Fruit fly (Drosophila melanogaster) whole organism, embryonic: ENCODE results near the gene CG3349.

Experiments used
- CG10979 ChIP-seq: fragments of 200-800 bp; sonication (Bioruptor generic); optimal IDR thresholded peaks from 2 replicates; lab custom pipeline; 2018; ENCODE audit warnings: missing biosample characterization, mild to moderate bottlenecking, missing genetic modification characterization, moderate library complexity
- CG12391 ChIP-seq: fragments of 200-800 bp; sonication (Bioruptor generic); optimal IDR thresholded peaks from 3 replicates; lab custom pipeline; 2018; ENCODE audit warnings: missing biosample characterization, mild to moderate bottlenecking, missing genetic modification characterization, moderate library complexity
- CG13624 ChIP-seq: fragments of 200-800 bp; sonication (Bioruptor generic); optimal IDR thresholded peaks from 2 replicates; lab custom pipeline; 2016; ENCODE audit warnings: missing biosample characterization, missing genetic modification characterization
- CG15479 ChIP-seq: fragments of 200-800 bp; sonication (Bioruptor generic); optimal IDR thresholded peaks from 3 replicates; lab custom pipeline; 2019; ENCODE audit warnings: missing biosample characterization, mild to moderate bottlenecking, missing genetic modification characterization, moderate library complexity
- CG15696 ChIP-seq: fragments of 200-800 bp; sonication (Bioruptor generic); optimal IDR thresholded peaks from 2 replicates; lab custom pipeline; 2019; ENCODE audit warnings: missing biosample characterization, mild to moderate bottlenecking, missing genetic modification characterization, moderate library complexity
- CG17829 ChIP-seq: fragments of 200-800 bp; optimal IDR thresholded peaks from 2 replicates; lab custom pipeline; 2019; ENCODE audit warnings: missing biosample characterization, mild to moderate bottlenecking, missing genetic modification characterization, moderate library complexity
- CG1792 ChIP-seq: fragments of 200-800 bp; sonication (Bioruptor generic); optimal IDR thresholded peaks from 2 replicates; lab custom pipeline; 2016; ENCODE audit warnings: missing biosample characterization, missing genetic modification characterization
- CG18262 ChIP-seq: fragments of 200-800 bp; optimal IDR thresholded peaks from 3 replicates; lab custom pipeline; 2019; ENCODE audit warnings: missing biosample characterization, mild to moderate bottlenecking, missing genetic modification characterization, moderate library complexity
- CG18764 ChIP-seq: fragments of 200-800 bp; sonication (Bioruptor generic); optimal IDR thresholded peaks from 3 replicates; lab custom pipeline; 2016; ENCODE audit warnings: missing biosample characterization, missing genetic modification characterization
- CG30020 ChIP-seq: fragments of 200-800 bp; optimal IDR thresholded peaks from 2 replicates; lab custom pipeline; 2019; ENCODE audit warnings: missing biosample characterization, mild to moderate bottlenecking, missing genetic modification characterization, moderate library complexity
- CG3163 ChIP-seq: fragments of 200-800 bp; sonication (Bioruptor generic); optimal IDR thresholded peaks from 3 replicates; lab custom pipeline; 2016; ENCODE audit warnings: missing biosample characterization, missing genetic modification characterization
- CG6813 ChIP-seq: fragments of 200-800 bp; sonication (Bioruptor generic); optimal IDR thresholded peaks from 2 replicates; lab custom pipeline; 2017; ENCODE audit warnings: missing biosample characterization, missing genetic modification characterization, mild to moderate bottlenecking, moderate library complexity, missing genetic modification reagents
- CG7556 ChIP-seq: fragments of 200-800 bp; sonication (Bioruptor generic); optimal IDR thresholded peaks from 2 replicates; lab custom pipeline; 2017; ENCODE audit warnings: missing biosample characterization, mild to moderate bottlenecking, missing genetic modification characterization
- CG8765 ChIP-seq: fragments of 200-800 bp; sonication (Bioruptor generic); IDR thresholded peaks from 2 replicates; pipeline ENCODE4 v1.3.6; 2022; ENCODE audit warnings: missing biosample characterization, missing genetic modification characterization
- CG8924 ChIP-seq: fragments of 200-800 bp; optimal IDR thresholded peaks from 3 replicates; lab custom pipeline; 2019; ENCODE audit warnings: missing biosample characterization, mild to moderate bottlenecking, missing genetic modification characterization, moderate library complexity
- CG9727 ChIP-seq: fragments of 200-800 bp; sonication (Bioruptor generic); optimal IDR thresholded peaks from 3 replicates; lab custom pipeline; 2017; ENCODE audit warnings: missing biosample characterization, mild to moderate bottlenecking, missing genetic modification characterization
- CTCF ChIP-seq: fragments of 200-800 bp; sonication (Bioruptor generic); optimal IDR thresholded peaks from 2 replicates; lab custom pipeline; 2017; ENCODE audit warnings: missing biosample characterization, mild to moderate bottlenecking, missing genetic modification characterization, moderate library complexity
- Chrac-16 ChIP-seq: fragments of 200-800 bp; sonication (Bioruptor generic); optimal IDR thresholded peaks from 3 replicates; lab custom pipeline; 2016; ENCODE audit warnings: missing biosample characterization, missing genetic modification characterization
- Elba2 ChIP-seq: fragments of 200-800 bp; sonication (Bioruptor generic); optimal IDR thresholded peaks from 3 replicates; lab custom pipeline; 2016; ENCODE audit warnings: missing biosample characterization, missing genetic modification characterization
- HLH4C ChIP-seq: fragments of 200-800 bp; sonication (Bioruptor generic); IDR thresholded peaks from 3 replicates; pipeline ENCODE4 v1.3.6; 2022; ENCODE audit warnings: missing biosample characterization, missing genetic modification characterization; ENCODE audit not compliant: partially characterized antibody
- Kr ChIP-seq: fragments of 200-800 bp; sonication (Bioruptor generic); optimal IDR thresholded peaks from 2 replicates; lab custom pipeline; 2017; ENCODE audit warnings: missing biosample characterization, mild to moderate bottlenecking, missing genetic modification characterization
- Nf-YC ChIP-seq: fragments of 200-800 bp; optimal IDR thresholded peaks from 3 replicates; lab custom pipeline; 2019; ENCODE audit warnings: missing biosample characterization, mild to moderate bottlenecking, missing genetic modification characterization, moderate library complexity
- PHDP ChIP-seq: fragments of 200-800 bp; sonication (Bioruptor generic); optimal IDR thresholded peaks from 3 replicates; lab custom pipeline; 2018; ENCODE audit warnings: missing biosample characterization, mild to moderate bottlenecking, missing genetic modification characterization, moderate library complexity
- Spps ChIP-seq: fragments of 200-800 bp; sonication (Bioruptor generic); optimal IDR thresholded peaks from 2 replicates; lab custom pipeline; 2018; ENCODE audit warnings: missing biosample characterization, mild to moderate bottlenecking, missing genetic modification characterization
- Xrp1 ChIP-seq: fragments of 200-800 bp; sonication (Bioruptor generic); IDR thresholded peaks from 2 replicates; pipeline ENCODE4 v1.3.6; 2022; ENCODE audit warnings: missing biosample characterization, missing genetic modification characterization
- ap ChIP-seq: fragments of 200-800 bp; sonication (Bioruptor generic); IDR thresholded peaks from 2 replicates; pipeline ENCODE4 v1.3.6; 2022; ENCODE audit warnings: missing biosample characterization, missing genetic modification characterization
- chif ChIP-seq, 2 experiments: fragments of 200-800 bp; sonication (Bioruptor generic); optimal IDR thresholded peaks; 3 replicates each; lab custom pipeline; 2016; ENCODE audit warnings: missing biosample characterization in 2 of 2, missing genetic modification characterization in 2 of 2
- chn ChIP-seq: fragments of 200-800 bp; sonication (Bioruptor generic); optimal IDR thresholded peaks from 2 replicates; lab custom pipeline; 2016; ENCODE audit warnings: missing biosample characterization, missing genetic modification characterization
- ci ChIP-seq: fragments of 200-800 bp; sonication (Bioruptor generic); IDR thresholded peaks from 3 replicates; pipeline ENCODE4 v1.3.6; 2022; ENCODE audit warnings: missing biosample characterization, missing genetic modification characterization
- dmrt11E ChIP-seq: fragments of 200-800 bp; sonication (Bioruptor generic); optimal IDR thresholded peaks from 3 replicates; lab custom pipeline; 2018; ENCODE audit warnings: missing biosample characterization, mild to moderate bottlenecking, missing genetic modification characterization, moderate library complexity
- fru ChIP-seq: fragments of >200 bp; optimal IDR thresholded peaks from 2 replicates; lab custom pipeline; 2017
- hth ChIP-seq: fragments of >200 bp; optimal IDR thresholded peaks from 2 replicates; lab custom pipeline; 2017; ENCODE audit warnings: inconsistent platforms
- kni ChIP-seq: fragments of 200-800 bp; sonication (Bioruptor generic); optimal IDR thresholded peaks from 3 replicates; lab custom pipeline; 2017; ENCODE audit warnings: mild to moderate bottlenecking, missing biosample characterization, missing genetic modification reagents, missing genetic modification characterization
- lilli ChIP-seq: fragments of 200-800 bp; sonication (Bioruptor generic); optimal IDR thresholded peaks from 3 replicates; lab custom pipeline; 2016; ENCODE audit warnings: missing biosample characterization, missing genetic modification characterization
- lov ChIP-seq, 2 experiments: fragments of 200-800 bp in 1 of 2; fragments of >200 bp in 1 of 2; sonication (Bioruptor generic) in 1 of 2; IDR thresholded peaks in 1 of 2; optimal IDR thresholded peaks in 1 of 2; 2 replicates in 1 of 2; 3 replicates in 1 of 2; pipeline versions ENCODE4 v1.3.6 to Lab custom; 2017 to 2022; ENCODE audit warnings: missing biosample characterization in 1 of 2, missing genetic modification characterization in 1 of 2
- nerfin-1 ChIP-seq: fragments of 200-800 bp; sonication (Bioruptor generic); optimal IDR thresholded peaks from 3 replicates; lab custom pipeline; 2019; ENCODE audit warnings: missing biosample characterization, mild to moderate bottlenecking, missing genetic modification characterization, moderate library complexity
- odd ChIP-seq: fragments of 200-800 bp; sonication (Bioruptor generic); optimal IDR thresholded peaks from 2 replicates; lab custom pipeline; 2017; ENCODE audit warnings: missing biosample characterization, mild to moderate bottlenecking, missing genetic modification characterization
- prd ChIP-seq, 3 experiments: fragments of >200 bp in 2 of 3; fragments of 200-800 bp in 1 of 3; sonication (Bioruptor generic) in 1 of 3; optimal IDR thresholded peaks in 2 of 3; IDR thresholded peaks in 1 of 3; 2 replicates in 2 of 3; 3 replicates in 1 of 3; pipeline versions ENCODE4 v1.3.6 to Lab custom; 2017 to 2022; ENCODE audit warnings: missing biosample characterization in 1 of 3, missing genetic modification characterization in 1 of 3
- pros ChIP-seq: fragments of 200-800 bp; sonication (Bioruptor generic); optimal IDR thresholded peaks from 3 replicates; lab custom pipeline; 2019; ENCODE audit warnings: missing biosample characterization, mild to moderate bottlenecking, missing genetic modification characterization, moderate library complexity
- sens ChIP-seq: fragments of 200-800 bp; sonication (Bioruptor generic); peaks from one replicate; lab custom pipeline; 2016; ENCODE audit warnings: missing biosample characterization, missing genetic modification characterization
- ssp ChIP-seq: fragments of 200-800 bp; sonication (Bioruptor generic); IDR thresholded peaks from 2 replicates; pipeline ENCODE4 v1.3.6; 2022; ENCODE audit warnings: missing biosample characterization, missing genetic modification characterization
- trem ChIP-seq: fragments of 200-800 bp; optimal IDR thresholded peaks from 3 replicates; lab custom pipeline; 2019; ENCODE audit warnings: missing biosample characterization, mild to moderate bottlenecking, missing genetic modification characterization, moderate library complexity
- twi ChIP-seq: fragments of 200-800 bp; optimal IDR thresholded peaks from 2 replicates; lab custom pipeline; 2019; ENCODE audit warnings: missing biosample characterization, mild to moderate bottlenecking, missing genetic modification characterization, moderate library complexity
- zen ChIP-seq: fragments of 200-800 bp; sonication (Bioruptor generic); optimal IDR thresholded peaks from 3 replicates; lab custom pipeline; 2018; ENCODE audit warnings: missing biosample characterization, mild to moderate bottlenecking, missing genetic modification characterization, moderate library complexity
- zfh1 ChIP-seq: fragments of 200-800 bp; sonication (Bioruptor generic); IDR thresholded peaks from 3 replicates; pipeline ENCODE4 v1.3.6; 2022; ENCODE audit warnings: missing biosample characterization, missing genetic modification characterization

Gene CG3349

dm6 chr3L:14971893-14972624 is 7.4 kb upstream of the CG3349 start (continued):
- TF ChIP-seq zfh1 (GFP tag; lab: Robert Waterston, UW) (peak; percentile 43; the same call in 1 of the 3 replicates), CG15696 (tag; lab: Kevin White, UChicago) (peak; percentile 88), CG15479 (GFP tag; lab: Kevin White, UChicago) (peak; percentile 92), CG30020 (tag; lab: Kevin White, UChicago) (no peak), CTCF (GFP tag; lab: Kevin White, UChicago) (no peak), HLH4C (GFP tag; lab: Robert Waterston, UW) (no peak), lilli (GFP tag; lab: Kevin White, UChicago) (peak; percentile 11), CG18764 (GFP tag; lab: Kevin White, UChicago) (peak; percentile 1), Kr (peak; percentile 85), CG7556 (GFP tag; lab: Kevin White, UChicago) (no peak), trem (tag; lab: Kevin White, UChicago) (peak; percentile 11), pros (GFP tag; lab: Kevin White, UChicago) (peak; percentile 58), kni (GFP tag; lab: Kevin White, UChicago) (peak; percentile 86), CG1792 (GFP tag; lab: Kevin White, UChicago) (no peak), CG6813 (peak; percentile 8), sens (peak; percentile 87), zen (tag; lab: Kevin White, UChicago) (peak; percentile 88), CG10979 (tag; lab: Kevin White, UChicago) (peak; percentile 31), CG17829 (tag; lab: Kevin White, UChicago) (peak; percentile 41), ap (GFP tag; lab: Robert Waterston, UW) (0 out of 2 replicates have a peak, but pooled peaks have one; percentile 2), CG18262 (peak; percentile 55), ssp (GFP tag; lab: Robert Waterston, UW) (no peak), CG9727 (GFP tag; lab: Kevin White, UChicago) (peak; percentile 56), CG3163 (GFP tag; lab: Kevin White, UChicago) (no peak), Nf-YC (tag; lab: Kevin White, UChicago) (peak; percentile 74), odd (GFP tag; lab: Kevin White, UChicago) (no peak), CG13624 (no peak), PHDP (no peak), hth (peak; percentile 96), dmrt11E (tag; lab: Kevin White, UChicago) (peak; percentile 76), chif (GFP tag; optimal IDR thresholded peaks at IDR 0.05; lab: Kevin White, UChicago) (peak in 1 of 2 experiments; percentile 65), twi (peak; percentile 78), Elba2 (GFP tag; lab: Kevin White, UChicago) (peak; percentile 94), fru (no peak), nerfin-1 (tag; lab: Kevin White, UChicago) (peak; percentile 63), CG8924 (peak; percentile 21), lov (optimal IDR thresholded peaks at IDR 0.05; lab: Kevin White, UChicago) (no peak), lov (GFP tag; IDR thresholded peaks at IDR 0.05; lab: Robert Waterston, UW) (0 out of 3 replicates have a peak, but pooled peaks have one; percentile 59), Spps (tag; lab: Kevin White, UChicago) (no peak), CG12391 (peak; percentile 41), chn (GFP tag; lab: Kevin White, UChicago) (peak; percentile 20), Chrac-16 (GFP tag; lab: Kevin White, UChicago) (peak; percentile 39), Xrp1 (peak; percentile 51), ci (GFP tag; lab: Robert Waterston, UW) (0 out of 3 replicates have a peak, but pooled peaks have one; percentile 16), prd (optimal IDR thresholded peaks at IDR 0.05; lab: Kevin White, UChicago) (no peak), prd (GFP tag; IDR thresholded peaks at IDR 0.05; lab: Robert Waterston, UW) (peak; percentile 62; the same call in 2 of the 3 replicates), CG8765 (GFP tag; lab: Robert Waterston, UW) (peak; percentile 68; the same call in 1 of the 2 replicates)
